Fruit fly (Drosophila melanogaster): ENCODE measurements around the gene mmm.

The mmm gene

dm6 chr3L:7601122-7601841, 18.0 kb downstream of the mmm start:
- no peak for TF ChIP-seq noc (tag; optimal IDR thresholded peaks at IDR 0.05)

dm6 chr3L:7603397-7603796, 20.1 kb downstream of the mmm start:
- no peak for TF ChIP-seq noc (tag; optimal IDR thresholded peaks at IDR 0.05)

dm6 chr3L:7604863-7605262, 21.6 kb downstream of the mmm start:
- TF ChIP-seq noc (tag; optimal IDR thresholded peaks at IDR 0.05) = no peak

- no peak for TF ChIP-seq noc (tag; optimal IDR thresholded peaks at IDR 0.05)
Observed at dm6 chr3L:7606336-7607001, 23.2 kb downstream of the mmm start.

dm6 chr3L:7610522-7610921, 27.3 kb downstream of the mmm start:
- no peak for TF ChIP-seq noc (tag; optimal IDR thresholded peaks at IDR 0.05)

- no peak for TF ChIP-seq noc (tag; optimal IDR thresholded peaks at IDR 0.05)
Observed at dm6 chr3L:7611229-7611628, 28.0 kb downstream of the mmm start.

dm6 chr3L:7614226-7614625, 31.0 kb downstream of the mmm start:
- TF ChIP-seq noc (tag; optimal IDR thresholded peaks at IDR 0.05) = no peak

- TF ChIP-seq noc (tag; optimal IDR thresholded peaks at IDR 0.05) = no peak
Observed at dm6 chr3L:7617436-7617979, 34.3 kb downstream of the mmm start.

dm6 chr3L:7624561-7624960, 41.3 kb downstream of the mmm start:
- TF ChIP-seq noc (tag; optimal IDR thresholded peaks at IDR 0.05) = no peak

- no peak for TF ChIP-seq noc (tag; optimal IDR thresholded peaks at IDR 0.05)
Observed at dm6 chr3L:7630047-7630446, 46.8 kb downstream of the mmm start.

- TF ChIP-seq noc (tag; optimal IDR thresholded peaks at IDR 0.05) = no peak
Observed at dm6 chr3L:7632540-7633263, 49.4 kb downstream of the mmm start.

- TF ChIP-seq noc (tag; optimal IDR thresholded peaks at IDR 0.05) = no peak
Observed at dm6 chr3L:7633619-7634018, 50.4 kb downstream of the mmm start.

dm6 chr3L:7634743-7635469, 51.7 kb downstream of the mmm start:
- TF ChIP-seq noc (tag; optimal IDR thresholded peaks at IDR 0.05) = no peak
